Worm (Caenorhabditis elegans): ENCODE data around the gene flr-4.

Gene flr-4

DNA sequence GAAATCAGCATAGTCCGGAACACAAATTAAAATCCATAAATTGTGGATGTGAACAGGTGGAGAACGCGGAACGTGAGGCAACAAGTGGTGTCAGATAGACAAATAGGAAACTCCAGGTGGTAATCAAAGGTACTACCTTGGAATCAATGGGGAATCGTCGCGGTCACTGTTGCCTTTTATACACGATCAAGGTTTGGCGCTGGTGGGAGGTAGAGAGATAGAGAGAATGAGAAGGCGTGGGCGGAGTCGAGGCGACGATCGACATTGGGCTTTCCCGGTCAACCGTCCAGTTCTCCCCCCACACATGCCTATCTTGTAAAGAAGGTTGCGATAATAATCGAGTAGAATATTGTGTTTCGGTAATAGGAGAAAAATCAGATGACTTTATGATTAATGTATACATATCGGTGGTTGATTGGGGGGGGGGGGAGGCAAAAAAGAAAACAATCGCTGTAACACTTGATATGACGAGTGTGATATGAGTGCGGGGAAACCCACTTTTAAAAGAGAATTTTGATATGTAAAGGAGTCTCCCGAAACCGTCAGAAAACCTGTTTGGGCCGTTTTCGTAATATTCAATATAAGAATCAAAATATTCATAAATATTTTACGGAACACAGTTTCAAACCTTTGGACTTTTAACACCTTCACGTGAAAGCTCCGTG lies 11.5 kb upstream of the flr-4 start, which contains the start of the genes H40L08.8, H40L08.2 and H40L08.7 (continued):
- TF ChIP-seq nhr-12 (tag; optimal IDR thresholded peaks at IDR 0.05), result no peak
- TF ChIP-seq dpl-1 (GFP tag; optimal IDR thresholded peaks at IDR 0.05), result no peak
- no peak for TF ChIP-seq zag-1 (tag; optimal IDR thresholded peaks at IDR 0.05)
- no peak for TF ChIP-seq C16A3.4 (tag; optimal IDR thresholded peaks at IDR 0.05)
- no peak for TF ChIP-seq lin-13 (GFP tag; optimal IDR thresholded peaks at IDR 0.05)
- no peak for TF ChIP-seq ztf-11 (tag; optimal IDR thresholded peaks at IDR 0.05)
- TF ChIP-seq zip-4 (GFP tag; optimal IDR thresholded peaks at IDR 0.05), result no peak
- TF ChIP-seq blmp-1 (tag; optimal IDR thresholded peaks at IDR 0.05), result peak; percentile 53
- no peak for TF ChIP-seq sox-4 (tag; optimal IDR thresholded peaks at IDR 0.05)
- TF ChIP-seq ceh-82 (tag; optimal IDR thresholded peaks at IDR 0.05), result no peak
- no peak for TF ChIP-seq fos-1 (tag; optimal IDR thresholded peaks at IDR 0.05)
- no peak for TF ChIP-seq egl-27 (tag; optimal IDR thresholded peaks at IDR 0.05)
- TF ChIP-seq hpl-2 (GFP tag; optimal IDR thresholded peaks at IDR 0.05), result no peak
- TF ChIP-seq sptf-1 (tag; optimal IDR thresholded peaks at IDR 0.05), result no peak
- no peak for TF ChIP-seq C34B4.2 (tag; optimal IDR thresholded peaks at IDR 0.05)
- TF ChIP-seq xbp-1 (tag; optimal IDR thresholded peaks at IDR 0.05), result no peak
- TF ChIP-seq lin-14 (GFP tag; optimal IDR thresholded peaks at IDR 0.05), result peak; percentile 74
- peak; percentile 82 for TF ChIP-seq ama-1 (optimal IDR thresholded peaks at IDR 0.05)
- TF ChIP-seq F16B12.6 (tag; optimal IDR thresholded peaks at IDR 0.05), result no peak
- no peak for TF ChIP-seq pax-3 (tag; optimal IDR thresholded peaks at IDR 0.05)
- TF ChIP-seq tlp-1 (tag; optimal IDR thresholded peaks at IDR 0.05), result no peak
- TF ChIP-seq lsy-2 (tag; optimal IDR thresholded peaks at IDR 0.05), result peak in 1 of 2 experiments; percentile 11
- no peak for TF ChIP-seq dsc-1 (tag; optimal IDR thresholded peaks at IDR 0.05)
- no peak for TF ChIP-seq mef-2 (tag; optimal IDR thresholded peaks at IDR 0.05)
- no peak for TF ChIP-seq elt-2 (tag; optimal IDR thresholded peaks at IDR 0.05)
- TF ChIP-seq nhr-237 (tag; optimal IDR thresholded peaks at IDR 0.05), result no peak
- no peak for TF ChIP-seq fkh-4 (tag; optimal IDR thresholded peaks at IDR 0.05; ENCODE audit: borderline replicate concordance)
- TF ChIP-seq lin-35 (GFP tag; optimal IDR thresholded peaks at IDR 0.05), result peak in 1 of 2 experiments; percentile 56
- TF ChIP-seq sup-37 (GFP tag; optimal IDR thresholded peaks at IDR 0.05), result no peak
- no peak for TF ChIP-seq efl-1 (optimal IDR thresholded peaks at IDR 0.05)
- no peak for TF ChIP-seq efl-1 (GFP tag; optimal IDR thresholded peaks at IDR 0.05 in 1 of 2)
- no peak for TF ChIP-seq nhr-11 (tag; optimal IDR thresholded peaks at IDR 0.05)
- no peak for TF ChIP-seq aly-2 (tag; optimal IDR thresholded peaks at IDR 0.05)
- TF ChIP-seq ces-1 (GFP tag; optimal IDR thresholded peaks at IDR 0.05), result no peak
- no peak for TF ChIP-seq egl-13 (tag; optimal IDR thresholded peaks at IDR 0.05)
- TF ChIP-seq fkh-8 (tag; optimal IDR thresholded peaks at IDR 0.05), result no peak
- no peak for TF ChIP-seq irx-1 (tag; optimal IDR thresholded peaks at IDR 0.05)
- TF ChIP-seq skn-1 (tag; optimal IDR thresholded peaks at IDR 0.05), result no peak
- TF ChIP-seq ztf-4 (tag; optimal IDR thresholded peaks at IDR 0.05), result no peak
- TF ChIP-seq lin-39 (tag; optimal IDR thresholded peaks at IDR 0.05), result no peak
- no peak for TF ChIP-seq hlh-17 (GFP tag; optimal IDR thresholded peaks at IDR 0.05; ENCODE audit: borderline replicate concordance)
- no peak for TF ChIP-seq isw-1 (GFP tag; IDR thresholded peaks at IDR 0.05)
- TF ChIP-seq mep-1 (tag; optimal IDR thresholded peaks at IDR 0.05), result no peak
- TF ChIP-seq ceh-8 (GFP tag; optimal IDR thresholded peaks at IDR 0.05), result no peak
- TF ChIP-seq vab-15 (tag; optimal IDR thresholded peaks at IDR 0.05), result no peak
- no peak for TF ChIP-seq nhr-84 (tag; optimal IDR thresholded peaks at IDR 0.05)
- TF ChIP-seq nhr-77 (tag; optimal IDR thresholded peaks at IDR 0.05), result no peak
- peak; percentile 16 for TF ChIP-seq nhr-47 (tag; optimal IDR thresholded peaks at IDR 0.05)
- no peak for TF ChIP-seq ets-5 (GFP tag; IDR thresholded peaks at IDR 0.05)
- TF ChIP-seq C04F5.9 (tag; optimal IDR thresholded peaks at IDR 0.05), result no peak
- TF ChIP-seq alr-1 (tag; optimal IDR thresholded peaks at IDR 0.05; ENCODE audit: borderline replicate concordance), result no peak
- TF ChIP-seq nhr-85 (tag), result peak; percentile 90
- no peak for TF ChIP-seq rnt-1 (tag; optimal IDR thresholded peaks at IDR 0.05)
- TF ChIP-seq snu-23 (GFP tag; optimal IDR thresholded peaks at IDR 0.05), result peak; percentile 61

All from whole organism, L1 larva.